Fruit fly (Drosophila melanogaster) S2 (cell line): ENCODE measurements around the gene chm.

Source experiments
- CG8478 ChIP-seq: fragments of >200 bp; optimal IDR thresholded peaks from 2 replicates; lab custom pipeline; 2018
- CTCF ChIP-seq, 2 experiments: fragments of >200 bp; optimal IDR thresholded peaks; 2 replicates each; lab custom pipeline; 2018

dm6 chr2L:7420305-7421287, 8.4 kb downstream of the chm start:
- TF ChIP-seq CG8478 (lab: Kevin White, UChicago) (no peak), CTCF (optimal IDR thresholded peaks at IDR 0.05; lab: Kevin White, UChicago) (no peak)
